Fruit fly (Drosophila melanogaster): ENCODE data around the gene CG18748.
A peak's percentile ranks its signal among the peaks of the same experiment; 100 is the strongest.

Gene CG18748

dm6 chr3R:7809662-7810621 lies 22.2 kb upstream of the CG18748 start, which contains the start of the genes CG2993 and sgll:
Gene CG2993 (minus strand): TSS chr3R:7810014.
Gene sgll (plus strand): TSS chr3R:7810532.
- TF ChIP-seq CG9139 (GFP tag; optimal IDR thresholded peaks at IDR 0.05) (no peak), fd85E (GFP tag; optimal IDR thresholded peaks at IDR 0.05) (peak; percentile 20), CG32006 (GFP tag; optimal IDR thresholded peaks at IDR 0.05) (peak; percentile 59), CG16779 (tag; optimal IDR thresholded peaks at IDR 0.05) (peak; percentile 18), svp (GFP tag) (peak; percentile 87), CG11902 (GFP tag; optimal IDR thresholded peaks at IDR 0.05) (peak; percentile 82), dac (GFP tag; optimal IDR thresholded peaks at IDR 0.05) (peak; percentile 83), CG34406 (GFP tag; optimal IDR thresholded peaks at IDR 0.05) (peak; percentile 61), CG8632 (GFP tag; optimal IDR thresholded peaks at IDR 0.05) (no peak), Eip93F (GFP tag; optimal IDR thresholded peaks at IDR 0.05) (no peak), Sox15 (GFP tag; optimal IDR thresholded peaks at IDR 0.05) (peak; percentile 80), CG10669 (GFP tag; optimal IDR thresholded peaks at IDR 0.05) (peak; percentile 66), CG10631 (GFP tag; optimal IDR thresholded peaks at IDR 0.05) (peak; percentile 73), CG3032 (tag; optimal IDR thresholded peaks at IDR 0.05) (peak; percentile 50), pdm3 (GFP tag; optimal IDR thresholded peaks at IDR 0.05) (peak; percentile 85), Gug (GFP tag; IDR thresholded peaks at IDR 0.05) (peak; percentile 28; the same call in 1 of the 2 replicates), net (GFP tag; optimal IDR thresholded peaks at IDR 0.05) (peak; percentile 55), Sox14 (GFP tag; optimal IDR thresholded peaks at IDR 0.05) (peak; percentile 82), OdsH (GFP tag; optimal IDR thresholded peaks at IDR 0.05) (peak; percentile 88), CG6792 (GFP tag; optimal IDR thresholded peaks at IDR 0.05) (peak; percentile 75), Ets21C (GFP tag; optimal IDR thresholded peaks at IDR 0.05) (peak; percentile 80), Hr39 (GFP tag; optimal IDR thresholded peaks at IDR 0.05) (peak; percentile 95), CG6163 (GFP tag; IDR thresholded peaks at IDR 0.05) (peak; percentile 59; the same call in 1 of the 3 replicates), CG8319 (GFP tag; optimal IDR thresholded peaks at IDR 0.05) (peak; percentile 70), CG6276 (GFP tag; optimal IDR thresholded peaks at IDR 0.05) (no peak), CG3919 (GFP tag; optimal IDR thresholded peaks at IDR 0.05) (peak; percentile 85), Hr38 (GFP tag; optimal IDR thresholded peaks at IDR 0.05) (no peak), fd59A (GFP tag; optimal IDR thresholded peaks at IDR 0.05) (peak; percentile 48), achi (GFP tag; optimal IDR thresholded peaks at IDR 0.05) (peak; percentile 57), Smox (GFP tag; optimal IDR thresholded peaks at IDR 0.05) (peak; percentile 79), CG6854 (GFP tag; optimal IDR thresholded peaks at IDR 0.05) (no peak), topi (GFP tag; optimal IDR thresholded peaks at IDR 0.05) (peak; percentile 71), Eip75B (GFP tag; optimal IDR thresholded peaks at IDR 0.05) (peak; percentile 49), CG1621 (tag; optimal IDR thresholded peaks at IDR 0.05) (peak; percentile 51), Eip78C (GFP tag) (peak; percentile 91), Lpt (GFP tag; optimal IDR thresholded peaks at IDR 0.05) (peak; percentile 41), salr (GFP tag; optimal IDR thresholded peaks at IDR 0.05) (peak in 1 of 2 experiments; percentile 88), Hr4 (GFP tag; optimal IDR thresholded peaks at IDR 0.05) (peak; percentile 60), Sox102F (GFP tag; optimal IDR thresholded peaks at IDR 0.05) (peak; percentile 61), CG31627 (GFP tag; optimal IDR thresholded peaks at IDR 0.05) (peak; percentile 97), acj6 (GFP tag; optimal IDR thresholded peaks at IDR 0.05) (peak; percentile 85), CG8119 (GFP tag; IDR thresholded peaks at IDR 0.05) (no peak), lz (GFP tag; optimal IDR thresholded peaks at IDR 0.05) (peak; percentile 92), ss (GFP tag; optimal IDR thresholded peaks at IDR 0.05) (no peak), CG4318 (GFP tag; optimal IDR thresholded peaks at IDR 0.05) (peak; percentile 52), fkh (GFP tag; optimal IDR thresholded peaks at IDR 0.05) (peak; percentile 88), spab (GFP tag; optimal IDR thresholded peaks at IDR 0.05) (peak; percentile 11), CG11294 (GFP tag; IDR thresholded peaks at IDR 0.05) (peak; percentile 41; the same call in 1 of the 2 replicates), dsx (GFP tag; optimal IDR thresholded peaks at IDR 0.05; ENCODE audit: poor library complexity, severe bottlenecking) (no peak), Blimp-1 (GFP tag; optimal IDR thresholded peaks at IDR 0.05) (peak; percentile 36)

Data from whole organism, prepupa.